Worm (Caenorhabditis elegans) whole organism, late embryonic: ENCODE results near the gene col-138.

Source experiments
- ceh-18 ChIP-seq: sonication (generic microtip); optimal IDR thresholded peaks from 2 replicates; lab custom pipeline; 2016; ENCODE audit warnings: missing genetic modification characterization, missing compliant biosample characterization
- lim-6 ChIP-seq: sonication (generic microtip); optimal IDR thresholded peaks from 2 replicates; lab custom pipeline; 2016; ENCODE audit warnings: missing genetic modification characterization, missing compliant biosample characterization
- nfya-1 ChIP-seq: sonication (generic microtip); optimal IDR thresholded peaks from 2 replicates; lab custom pipeline; 2017; ENCODE audit warnings: missing genetic modification characterization, mild to moderate bottlenecking, missing compliant biosample characterization, antibody characterized with exemption, moderate library complexity
- nhr-11 ChIP-seq: fragments of 150-350 bp; optimal IDR thresholded peaks from 2 replicates; lab custom pipeline; 2014; ENCODE audit warnings: missing biosample characterization, missing genetic modification characterization
- pha-4 ChIP-seq: fragments of 150-350 bp; optimal IDR thresholded peaks from 2 replicates; lab custom pipeline; 2018; ENCODE audit warnings: missing biosample characterization, missing genetic modification reagents, missing genetic modification characterization

- TF ChIP-seq nhr-11 (tag; lab: Kevin White, UChicago), result no peak
- no peak for TF ChIP-seq lim-6 (tag; lab: Kevin White, UChicago)
- TF ChIP-seq ceh-18 (tag; lab: Kevin White, UChicago), result no peak
- TF ChIP-seq pha-4 (tag; lab: Kevin White, UChicago), result no peak
- TF ChIP-seq nfya-1 (tag; lab: Kevin White, UChicago), result no peak
These were observed 21.0 kb downstream of the col-138 start, which contains the start of gene skr-13 for ce11 chrIV:17162515-17162914.
